Fruit fly (Drosophila melanogaster) whole organism, embryonic: Measurements from ENCODE around the gene yrt.

Experiments used
- B-H1 ChIP-seq: fragments of 200-800 bp; sonication (Bioruptor generic); IDR thresholded peaks from 3 replicates; pipeline ENCODE4 v1.3.6; 2022; ENCODE audit warnings: missing biosample characterization, missing genetic modification characterization
- CG11093 ChIP-seq: fragments of 200-800 bp; sonication (Bioruptor generic); IDR thresholded peaks from 3 replicates; pipeline ENCODE4 v1.3.6; 2022; ENCODE audit warnings: missing biosample characterization, missing genetic modification characterization
- CG12071 ChIP-seq: fragments of 200-800 bp; sonication (Bioruptor generic); optimal IDR thresholded peaks from 3 replicates; lab custom pipeline; 2018; ENCODE audit warnings: missing biosample characterization, mild to moderate bottlenecking, missing genetic modification characterization
- CG12219 ChIP-seq: fragments of 200-800 bp; sonication (Bioruptor generic); optimal IDR thresholded peaks from 3 replicates; lab custom pipeline; 2018; ENCODE audit warnings: missing biosample characterization, mild to moderate bottlenecking, missing genetic modification characterization
- CG12391 ChIP-seq: fragments of 200-800 bp; sonication (Bioruptor generic); optimal IDR thresholded peaks from 3 replicates; lab custom pipeline; 2018; ENCODE audit warnings: missing biosample characterization, mild to moderate bottlenecking, missing genetic modification characterization, moderate library complexity
- CG13296 ChIP-seq: fragments of 200-800 bp; sonication (Bioruptor generic); optimal IDR thresholded peaks from 3 replicates; lab custom pipeline; 2018; ENCODE audit warnings: missing biosample characterization, mild to moderate bottlenecking, missing genetic modification characterization
- CG13894 ChIP-seq: fragments of 200-800 bp; sonication (Bioruptor generic); optimal IDR thresholded peaks from 3 replicates; lab custom pipeline; 2018; ENCODE audit warnings: missing biosample characterization, mild to moderate bottlenecking, missing genetic modification characterization, moderate library complexity
- CG15073 ChIP-seq: fragments of 200-800 bp; sonication (Bioruptor generic); optimal IDR thresholded peaks from 2 replicates; lab custom pipeline; 2016; ENCODE audit warnings: missing biosample characterization, missing genetic modification characterization
- CG1529 ChIP-seq: fragments of 200-800 bp; sonication (Bioruptor generic); optimal IDR thresholded peaks from 3 replicates; lab custom pipeline; 2018; ENCODE audit warnings: missing biosample characterization, missing genetic modification characterization
- CG17802 ChIP-seq: fragments of 200-800 bp; sonication (Bioruptor generic); optimal IDR thresholded peaks from 2 replicates; lab custom pipeline; 2018; ENCODE audit warnings: missing biosample characterization, mild to moderate bottlenecking, missing genetic modification characterization, moderate library complexity
- CG2199 ChIP-seq: fragments of 200-800 bp; sonication (Bioruptor generic); IDR thresholded peaks from 3 replicates; pipeline ENCODE4 v1.3.6; 2022; ENCODE audit warnings: missing biosample characterization, missing genetic modification characterization
- CG30020 ChIP-seq: fragments of 200-800 bp; optimal IDR thresholded peaks from 2 replicates; lab custom pipeline; 2019; ENCODE audit warnings: missing biosample characterization, mild to moderate bottlenecking, missing genetic modification characterization, moderate library complexity
- CG31388 ChIP-seq: fragments of 200-800 bp; sonication (Bioruptor generic); optimal IDR thresholded peaks from 2 replicates; lab custom pipeline; 2016; ENCODE audit warnings: missing biosample characterization, missing genetic modification characterization
- CG32772 ChIP-seq: fragments of 200-800 bp; sonication (Bioruptor generic); IDR thresholded peaks from 2 replicates; pipeline ENCODE4 v1.3.6; 2022; ENCODE audit warnings: missing biosample characterization, missing genetic modification characterization
- CG4328 ChIP-seq: fragments of 200-800 bp; sonication (Bioruptor generic); optimal IDR thresholded peaks from 3 replicates; lab custom pipeline; 2017; ENCODE audit warnings: missing biosample characterization, missing genetic modification reagents, missing genetic modification characterization
- CG4424 ChIP-seq: fragments of 200-800 bp; sonication (Bioruptor generic); optimal IDR thresholded peaks from 3 replicates; lab custom pipeline; 2016; ENCODE audit warnings: missing biosample characterization, missing genetic modification characterization
- CG4617 ChIP-seq: fragments of 200-800 bp; sonication (Bioruptor generic); optimal IDR thresholded peaks from 3 replicates; lab custom pipeline; 2016; ENCODE audit warnings: missing biosample characterization, missing genetic modification characterization, borderline replicate concordance
- CG8281 ChIP-seq: fragments of 200-800 bp; sonication (Bioruptor generic); optimal IDR thresholded peaks from 2 replicates; lab custom pipeline; 2018; ENCODE audit warnings: missing biosample characterization, mild to moderate bottlenecking, missing genetic modification characterization, moderate library complexity
- CTCF ChIP-seq: fragments of 200-800 bp; sonication (Bioruptor generic); optimal IDR thresholded peaks from 2 replicates; lab custom pipeline; 2017; ENCODE audit warnings: missing biosample characterization, mild to moderate bottlenecking, missing genetic modification characterization, moderate library complexity
- D19A ChIP-seq: fragments of 200-800 bp; optimal IDR thresholded peaks from 3 replicates; lab custom pipeline; 2019; ENCODE audit warnings: missing biosample characterization, mild to moderate bottlenecking, missing genetic modification characterization, moderate library complexity
- Doc3 ChIP-seq: fragments of 200-800 bp; sonication (Bioruptor generic); IDR thresholded peaks from 3 replicates; pipeline ENCODE4 v1.3.6; 2022; ENCODE audit warnings: missing biosample characterization, missing genetic modification characterization; ENCODE audit not compliant: partially characterized antibody
- Dp ChIP-seq: fragments of 200-800 bp; sonication (Bioruptor generic); optimal IDR thresholded peaks from 2 replicates; lab custom pipeline; 2018; ENCODE audit warnings: missing biosample characterization, mild to moderate bottlenecking, missing genetic modification characterization, moderate library complexity
- Fer2 ChIP-seq: fragments of 200-800 bp; sonication (Bioruptor generic); optimal IDR thresholded peaks from 2 replicates; lab custom pipeline; 2018; ENCODE audit warnings: missing biosample characterization, mild to moderate bottlenecking, missing genetic modification characterization, moderate library complexity
- HHEX ChIP-seq: fragments of 200-800 bp; sonication (Bioruptor generic); optimal IDR thresholded peaks from 3 replicates; lab custom pipeline; 2017; ENCODE audit warnings: missing biosample characterization, mild to moderate bottlenecking, missing genetic modification characterization, missing genetic modification reagents
- HLH3B ChIP-seq: fragments of 200-800 bp; sonication (Bioruptor generic); IDR thresholded peaks from 2 replicates; pipeline ENCODE4 v1.3.6; 2022; ENCODE audit warnings: missing biosample characterization, missing genetic modification characterization
- Kr ChIP-seq: fragments of 200-800 bp; sonication (Bioruptor generic); optimal IDR thresholded peaks from 2 replicates; lab custom pipeline; 2017; ENCODE audit warnings: missing biosample characterization, mild to moderate bottlenecking, missing genetic modification characterization
- MTF-1 ChIP-seq: fragments of 200-800 bp; sonication (Bioruptor generic); optimal IDR thresholded peaks from 2 replicates; lab custom pipeline; 2018; ENCODE audit warnings: missing biosample characterization, mild to moderate bottlenecking, missing genetic modification characterization, borderline replicate concordance
- Med ChIP-seq: fragments of 200-800 bp; sonication (Bioruptor generic); peaks from one replicate; lab custom pipeline; 2016; ENCODE audit warnings: missing biosample characterization, missing genetic modification characterization, mild to moderate bottlenecking, inconsistent platforms, moderate library complexity
- NC2α ChIP-seq: fragments of 200-800 bp; sonication (Bioruptor generic); optimal IDR thresholded peaks from 2 replicates; lab custom pipeline; 2016; ENCODE audit warnings: missing biosample characterization, missing genetic modification characterization
- Opbp ChIP-seq: fragments of 200-800 bp; sonication (Bioruptor generic); IDR thresholded peaks from 3 replicates; pipeline ENCODE4 v1.3.6; 2022; ENCODE audit warnings: missing biosample characterization, missing genetic modification characterization; ENCODE audit not compliant: partially characterized antibody
- Ravus ChIP-seq: fragments of 200-800 bp; sonication (Bioruptor generic); IDR thresholded peaks from 2 replicates; pipeline ENCODE4 v1.3.6; 2022; ENCODE audit warnings: missing biosample characterization, missing genetic modification characterization
- Trl ChIP-seq, 3 experiments: fragments of >200 bp in 2 of 3; fragments of 200-800 bp in 1 of 3; sonication (Bioruptor generic) in 1 of 3; optimal IDR thresholded peaks; 2 replicates in 1 of 3; 3 replicates in 2 of 3; lab custom pipeline; 2016 to 2017; ENCODE audit warnings: missing biosample characterization in 1 of 3, missing genetic modification characterization in 1 of 3
- Xbp1 ChIP-seq: fragments of 200-800 bp; sonication (Bioruptor generic); optimal IDR thresholded peaks from 3 replicates; lab custom pipeline; 2016; ENCODE audit warnings: missing biosample characterization, mild to moderate bottlenecking, missing genetic modification characterization
- ems ChIP-seq: fragments of 200-800 bp; sonication (Bioruptor generic); optimal IDR thresholded peaks from 3 replicates; lab custom pipeline; 2016; ENCODE audit warnings: missing biosample characterization, missing genetic modification characterization
- ewg ChIP-seq: fragments of 200-800 bp; sonication (Bioruptor generic); optimal IDR thresholded peaks from 3 replicates; lab custom pipeline; 2017; ENCODE audit warnings: mild to moderate bottlenecking, missing biosample characterization, missing genetic modification reagents, missing genetic modification characterization
- eyg ChIP-seq: fragments of 200-800 bp; sonication (Bioruptor generic); optimal IDR thresholded peaks from 3 replicates; lab custom pipeline; 2016; ENCODE audit warnings: missing biosample characterization, missing genetic modification characterization
- fd102C ChIP-seq: fragments of 200-800 bp; sonication (Bioruptor generic); optimal IDR thresholded peaks from 2 replicates; lab custom pipeline; 2018; ENCODE audit warnings: missing biosample characterization, mild to moderate bottlenecking, missing genetic modification characterization, moderate library complexity
- fu2 ChIP-seq: fragments of 200-800 bp; sonication (Bioruptor generic); optimal IDR thresholded peaks from 2 replicates; lab custom pipeline; 2016; ENCODE audit warnings: missing biosample characterization, missing genetic modification characterization
- gfzf ChIP-seq: fragments of 200-800 bp; sonication (Bioruptor generic); optimal IDR thresholded peaks from 2 replicates; lab custom pipeline; 2016; ENCODE audit warnings: missing biosample characterization, mild to moderate bottlenecking, missing genetic modification characterization, moderate library complexity
- gt ChIP-seq: fragments of 200-800 bp; sonication (Bioruptor generic); IDR thresholded peaks from 2 replicates; pipeline ENCODE4 v1.3.6; 2022; ENCODE audit warnings: missing biosample characterization, missing genetic modification characterization
- h ChIP-seq: fragments of >200 bp; optimal IDR thresholded peaks from 2 replicates; lab custom pipeline; 2017
- her ChIP-seq: fragments of 200-800 bp; sonication (Bioruptor generic); optimal IDR thresholded peaks from 2 replicates; lab custom pipeline; 2016; ENCODE audit warnings: missing biosample characterization, missing genetic modification characterization
- jing ChIP-seq: fragments of 200-800 bp; sonication (Bioruptor generic); optimal IDR thresholded peaks from 2 replicates; lab custom pipeline; 2018; ENCODE audit warnings: missing biosample characterization, mild to moderate bottlenecking, missing genetic modification characterization
- pb ChIP-seq: fragments of 200-800 bp; sonication (Bioruptor generic); optimal IDR thresholded peaks from 3 replicates; lab custom pipeline; 2016; ENCODE audit warnings: missing biosample characterization, missing genetic modification characterization
- ranshi ChIP-seq: fragments of 200-800 bp; sonication (Bioruptor generic); IDR thresholded peaks from 2 replicates; pipeline ENCODE4 v1.3.6; 2022; ENCODE audit warnings: missing biosample characterization, missing genetic modification characterization
- sob ChIP-seq: fragments of 200-800 bp; sonication (Bioruptor generic); IDR thresholded peaks from 2 replicates; pipeline ENCODE4 v1.3.6; 2022; ENCODE audit warnings: missing biosample characterization, missing genetic modification characterization
- sr ChIP-seq: fragments of 200-800 bp; sonication (Bioruptor generic); IDR thresholded peaks from 3 replicates; pipeline ENCODE4 v1.3.6; 2022; ENCODE audit warnings: missing biosample characterization, missing genetic modification characterization
- twi ChIP-seq: fragments of 200-800 bp; optimal IDR thresholded peaks from 2 replicates; lab custom pipeline; 2019; ENCODE audit warnings: missing biosample characterization, mild to moderate bottlenecking, missing genetic modification characterization, moderate library complexity
- unc-4 ChIP-seq: fragments of 200-800 bp; sonication (Bioruptor generic); IDR thresholded peaks from 2 replicates; pipeline ENCODE4 v1.3.6; 2022; ENCODE audit warnings: missing biosample characterization, missing genetic modification characterization; ENCODE audit not compliant: partially characterized antibody
- usp ChIP-seq: fragments of >200 bp; optimal IDR thresholded peaks from 2 replicates; lab custom pipeline; 2017; ENCODE audit warnings: missing biosample characterization, missing genetic modification characterization
- vnd ChIP-seq: fragments of 200-800 bp; sonication (Bioruptor generic); IDR thresholded peaks from 3 replicates; pipeline ENCODE4 v1.3.6; 2022; ENCODE audit warnings: missing biosample characterization, missing genetic modification characterization; ENCODE audit not compliant: partially characterized antibody

yrt gene

DNA sequence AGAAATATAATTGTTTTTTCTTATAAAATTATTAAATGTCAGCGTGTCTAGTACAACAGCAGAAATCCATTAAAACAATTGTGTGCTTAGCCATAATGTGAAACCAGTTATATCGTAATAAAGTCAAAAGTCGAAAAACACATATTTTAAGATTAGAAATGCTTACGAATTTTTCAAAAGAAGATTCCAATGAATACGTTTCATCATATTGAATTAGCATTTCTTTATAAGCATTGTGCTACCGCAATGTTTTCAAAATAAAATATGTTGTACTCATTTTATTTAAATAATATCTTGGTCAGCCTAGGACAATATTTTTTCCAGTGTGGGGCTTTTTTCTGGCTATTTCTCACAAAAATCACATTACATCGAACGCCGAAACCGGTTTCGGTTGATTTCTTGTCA, 18.1 kb upstream of the yrt start (continued):
- TF ChIP-seq CTCF (peak; percentile 19), ems (GFP tag; lab: Kevin White, UChicago) (peak; percentile 42), Trl (optimal IDR thresholded peaks at IDR 0.05; lab: Kevin White, UChicago) (no peak), Trl (GFP tag; optimal IDR thresholded peaks at IDR 0.05; lab: Kevin White, UChicago) (peak; percentile 50), gfzf (GFP tag; lab: Kevin White, UChicago) (no peak), HHEX (GFP tag; lab: Kevin White, UChicago) (peak; percentile 77), gt (peak; percentile 51; the same call in 1 of the 2 replicates), Xbp1 (GFP tag; lab: Kevin White, UChicago) (peak; percentile 83), NC2α (GFP tag; lab: Kevin White, UChicago) (peak; percentile 17), CG12071 (peak; percentile 15), vnd (GFP tag; lab: Robert Waterston, UW) (no peak), fu2 (GFP tag; lab: Kevin White, UChicago) (peak; percentile 43), MTF-1 (GFP tag; lab: Kevin White, UChicago) (peak; percentile 12), Dp (no peak), CG12391 (peak; percentile 85), CG1529 (peak; percentile 71), jing (GFP tag; lab: Kevin White, UChicago) (peak; percentile 70), CG8281 (tag; lab: Kevin White, UChicago) (peak; percentile 61), CG4617 (peak; percentile 22), her (GFP tag; lab: Kevin White, UChicago) (no peak), CG13296 (peak; percentile 74), pb (GFP tag; lab: Kevin White, UChicago) (no peak), D19A (tag; lab: Kevin White, UChicago) (peak; percentile 80), CG31388 (GFP tag; lab: Kevin White, UChicago) (peak; percentile 20), HLH3B (GFP tag; lab: Robert Waterston, UW) (peak; percentile 60), CG12219 (GFP tag; lab: Kevin White, UChicago) (peak; percentile 51), usp (GFP tag; lab: Kevin White, UChicago) (no peak), Ravus (GFP tag; lab: Robert Waterston, UW) (peak; percentile 27), CG11093 (GFP tag; lab: Robert Waterston, UW) (peak; percentile 58; the same call in 1 of the 3 replicates), h (lab: Kevin White, UChicago) (no peak), unc-4 (GFP tag; lab: Robert Waterston, UW) (no peak), Opbp (GFP tag; lab: Robert Waterston, UW) (no peak), Kr (GFP tag; lab: Kevin White, UChicago) (no peak), ranshi (0 out of 2 replicates have a peak, but pooled peaks have one; percentile 39), CG32772 (GFP tag; lab: Robert Waterston, UW) (peak; percentile 52), B-H1 (no peak; the same call in 2 of the 3 replicates), Fer2 (tag; lab: Kevin White, UChicago) (no peak), twi (peak; percentile 57), eyg (GFP tag; lab: Kevin White, UChicago) (no peak), CG2199 (GFP tag; lab: Robert Waterston, UW) (no peak), Med (GFP tag; lab: Kevin White, UChicago) (peak; percentile 92), CG4424 (peak; percentile 86), fd102C (GFP tag; lab: Kevin White, UChicago) (no peak), CG15073 (GFP tag; lab: Kevin White, UChicago) (peak; percentile 2), CG30020 (tag; lab: Kevin White, UChicago) (peak; percentile 44), sob (GFP tag; lab: Robert Waterston, UW) (peak; percentile 48; the same call in 1 of the 2 replicates), CG4328 (GFP tag; lab: Kevin White, UChicago) (peak; percentile 30), CG13894 (tag; lab: Kevin White, UChicago) (no peak), CG17802 (tag; lab: Kevin White, UChicago) (peak; percentile 14), sr (GFP tag; lab: Robert Waterston, UW) (no peak), Doc3 (no peak), ewg (GFP tag; lab: Kevin White, UChicago) (peak; percentile 60)
